Fruit fly (Drosophila melanogaster): ENCODE measurements around the gene CG10863.

DNA sequence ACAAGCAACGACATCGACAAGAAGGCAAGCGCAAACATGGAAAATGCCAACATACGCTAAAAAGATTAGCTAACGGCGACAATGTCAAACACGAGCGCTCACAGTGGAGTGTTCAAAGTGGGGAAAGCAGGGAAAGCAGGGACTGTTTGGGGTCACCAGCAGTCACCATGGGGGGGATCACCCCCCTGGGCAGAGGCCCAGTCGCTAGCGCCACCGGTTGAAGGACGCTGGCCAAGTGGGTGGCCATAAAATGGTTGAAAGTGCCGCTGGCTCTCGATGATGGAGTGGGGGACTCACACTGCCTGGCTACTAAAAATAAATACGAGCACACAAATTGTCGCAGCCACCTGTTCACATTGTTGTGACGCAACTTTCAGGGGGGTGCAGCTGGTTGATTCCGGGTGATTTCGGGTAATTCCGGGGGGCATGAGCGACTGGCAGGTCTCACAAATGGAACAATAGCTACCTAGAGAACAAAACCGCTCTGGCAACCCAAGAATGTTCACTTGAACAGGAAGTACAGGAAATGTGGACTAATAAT is 18.7 kb upstream of the CG10863 start:
- TF ChIP-seq Sox14 (GFP tag; optimal IDR thresholded peaks at IDR 0.05) (no peak), esn (GFP tag; optimal IDR thresholded peaks at IDR 0.05) (no peak), Smox (GFP tag; optimal IDR thresholded peaks at IDR 0.05) (no peak), net (GFP tag; optimal IDR thresholded peaks at IDR 0.05) (no peak), fd59A (GFP tag; optimal IDR thresholded peaks at IDR 0.05) (no peak), Hr4 (GFP tag; optimal IDR thresholded peaks at IDR 0.05) (no peak), CG16779 (tag; optimal IDR thresholded peaks at IDR 0.05) (no peak)

Data from whole organism, prepupa.